Worm (Caenorhabditis elegans) whole organism, L4 larva: ENCODE data around the gene lec-7.

ENCODE experiments used
- D1046.2 ChIP-seq: fragments of 200-800 bp; sonication (Bioruptor generic); IDR thresholded peaks from 2 replicates; pipeline ENCODE4 v1.3.6; 2022; ENCODE audit warnings: missing genetic modification characterization, missing compliant biosample characterization
- F44E2.7 ChIP-seq: fragments of 200-800 bp; sonication (Bioruptor generic); IDR thresholded peaks from 2 replicates; pipeline ENCODE4 v2.1.2; 2022; ENCODE audit warnings: missing genetic modification characterization, missing compliant biosample characterization
- F49E8.2 ChIP-seq: sonication (generic microtip); optimal IDR thresholded peaks from 2 replicates; lab custom pipeline; 2016; ENCODE audit warnings: missing compliant biosample characterization, mild to moderate bottlenecking, missing genetic modification characterization, borderline replicate concordance
- R02D3.7 ChIP-seq: fragments of 150-350 bp; sonication (generic microtip); optimal IDR thresholded peaks from 3 replicates; lab custom pipeline; 2014; ENCODE audit warnings: missing biosample characterization, missing genetic modification characterization
- T26A8.4 ChIP-seq: fragments of 200-800 bp; sonication (Bioruptor generic); IDR thresholded peaks from 2 replicates; pipeline ENCODE4 v1.3.6; 2022; ENCODE audit warnings: missing genetic modification characterization, missing compliant biosample characterization
- Y75B8A.6 ChIP-seq: fragments of 200-800 bp; sonication (Bioruptor generic); IDR thresholded peaks from 2 replicates; pipeline ENCODE4 v1.3.6; 2022; ENCODE audit warnings: missing genetic modification reagents, missing genetic modification characterization, missing compliant biosample characterization
- aha-1 ChIP-seq: fragments of 150-350 bp; peaks from one replicate; lab custom pipeline; 2014; ENCODE audit warnings: missing biosample characterization, missing genetic modification characterization
- aly-2 ChIP-seq: sonication (generic microtip); optimal IDR thresholded peaks from 2 replicates; lab custom pipeline; 2018; ENCODE audit warnings: missing biosample characterization, missing genetic modification characterization
- ama-1 ChIP-seq: fragments of 150-350 bp; optimal IDR thresholded peaks from 2 replicates; lab custom pipeline; 2014; ENCODE audit warnings: inconsistent platforms, mixed read lengths
- arid-1 ChIP-seq: fragments of 200-800 bp; sonication (Bioruptor generic); conservative IDR thresholded peaks from 2 replicates; pipeline ENCODE4 v1.3.6; 2022; ENCODE audit warnings: missing genetic modification reagents, missing genetic modification characterization, missing compliant biosample characterization
- ceh-44 ChIP-seq: fragments of 200-800 bp; sonication (Bioruptor generic); IDR thresholded peaks from 2 replicates; pipeline ENCODE4 v1.3.6; 2022; ENCODE audit warnings: missing genetic modification reagents, missing genetic modification characterization, missing compliant biosample characterization
- ces-1 ChIP-seq: fragments of 150-350 bp; sonication (generic microtip); optimal IDR thresholded peaks from 4 replicates; lab custom pipeline; 2014; ENCODE audit warnings: missing biosample characterization, missing genetic modification reagents, missing genetic modification characterization
- daf-12 ChIP-seq: fragments of 150-350 bp; optimal IDR thresholded peaks from 2 replicates; lab custom pipeline; 2014; ENCODE audit warnings: missing biosample characterization, missing genetic modification reagents, missing genetic modification characterization
- daf-16 ChIP-seq, 3 experiments: sonication (generic microtip); optimal IDR thresholded peaks; 2 replicates each; lab custom pipeline; 2016 to 2017; ENCODE audit warnings: missing genetic modification characterization in 3 of 3, missing genetic modification reagents in 3 of 3, mild to moderate bottlenecking in 2 of 3, missing compliant biosample characterization in 2 of 3, missing biosample characterization in 1 of 3, moderate library complexity in 1 of 3
- dmd-6 ChIP-seq: fragments of 200-800 bp; sonication (Bioruptor generic); IDR thresholded peaks from 2 replicates; pipeline ENCODE4 v1.3.6; 2022; ENCODE audit warnings: missing genetic modification reagents, missing genetic modification characterization, missing compliant biosample characterization
- dpl-1 ChIP-seq: fragments of 150-350 bp; optimal IDR thresholded peaks from 2 replicates; lab custom pipeline; 2014; ENCODE audit warnings: missing biosample characterization, missing genetic modification reagents, missing genetic modification characterization
- dve-1 ChIP-seq: sonication (generic microtip); optimal IDR thresholded peaks from 2 replicates; lab custom pipeline; 2017; ENCODE audit warnings: antibody characterized with exemption, mild to moderate bottlenecking, missing genetic modification characterization, missing compliant biosample characterization; ENCODE audit not compliant: insufficient read depth
- hlh-11 ChIP-seq: fragments of 200-800 bp; sonication (Bioruptor generic); optimal IDR thresholded peaks from 2 replicates; lab custom pipeline; 2018; ENCODE audit warnings: mild to moderate bottlenecking, missing genetic modification characterization, missing compliant biosample characterization
- hlh-30 ChIP-seq: sonication (generic microtip); optimal IDR thresholded peaks from 2 replicates; lab custom pipeline; 2017; ENCODE audit warnings: antibody characterized with exemption, mild to moderate bottlenecking, missing genetic modification characterization, missing compliant biosample characterization; ENCODE audit not compliant: insufficient read depth
- mxl-2 ChIP-seq: fragments of 200-800 bp; sonication (Bioruptor generic); conservative IDR thresholded peaks from 2 replicates; pipeline ENCODE4 v1.3.6; 2022; ENCODE audit warnings: missing genetic modification reagents, missing genetic modification characterization, missing compliant biosample characterization
- nhr-111 ChIP-seq: fragments of 200-800 bp; sonication (Bioruptor generic); optimal IDR thresholded peaks from 2 replicates; lab custom pipeline; 2018; ENCODE audit warnings: mild to moderate bottlenecking, missing genetic modification characterization, missing compliant biosample characterization
- nhr-28 ChIP-seq: fragments of 150-350 bp; optimal IDR thresholded peaks from 2 replicates; lab custom pipeline; 2014; ENCODE audit warnings: missing biosample characterization, missing genetic modification characterization
- nhr-42 ChIP-seq: fragments of 200-800 bp; sonication (Bioruptor generic); IDR thresholded peaks from 2 replicates; pipeline ENCODE4 v1.3.6; 2022; ENCODE audit warnings: missing genetic modification characterization, missing compliant biosample characterization
- nhr-48 ChIP-seq: sonication (generic microtip); optimal IDR thresholded peaks from 2 replicates; lab custom pipeline; 2016; ENCODE audit warnings: mild to moderate bottlenecking, missing genetic modification characterization, missing compliant biosample characterization
- nhr-6 ChIP-seq: fragments of 150-350 bp; optimal IDR thresholded peaks from 2 replicates; lab custom pipeline; 2014; ENCODE audit warnings: missing biosample characterization, missing genetic modification characterization
- nhr-77 ChIP-seq: fragments of 150-350 bp; optimal IDR thresholded peaks from 2 replicates; lab custom pipeline; 2014; ENCODE audit warnings: missing biosample characterization, missing genetic modification characterization
- php-3 ChIP-seq: fragments of 200-800 bp; sonication (Bioruptor generic); IDR thresholded peaks from 2 replicates; pipeline ENCODE4 v1.3.6; 2022; ENCODE audit warnings: missing genetic modification reagents, missing genetic modification characterization, missing compliant biosample characterization
- pqm-1 ChIP-seq: sonication (generic microtip); optimal IDR thresholded peaks from 2 replicates; lab custom pipeline; 2017; ENCODE audit warnings: missing biosample characterization, missing genetic modification characterization
- snpc-4 ChIP-seq: fragments of 150-350 bp; optimal IDR thresholded peaks from 2 replicates; lab custom pipeline; 2014; ENCODE audit warnings: missing biosample characterization, missing genetic modification characterization
- tag-97 ChIP-seq: fragments of 200-800 bp; sonication (Bioruptor generic); IDR thresholded peaks from 2 replicates; pipeline ENCODE4 v1.3.6; 2022; ENCODE audit warnings: missing genetic modification characterization, missing compliant biosample characterization
- tra-1 ChIP-seq: fragments of 200-800 bp; sonication (Bioruptor generic); IDR thresholded peaks from 2 replicates; pipeline ENCODE4 v1.3.6; 2022; ENCODE audit warnings: missing genetic modification reagents, missing genetic modification characterization, missing compliant biosample characterization
- zip-11 ChIP-seq: fragments of 200-800 bp; sonication (Bioruptor generic); IDR thresholded peaks from 2 replicates; pipeline ENCODE4 v1.3.6; 2022; ENCODE audit warnings: missing genetic modification characterization, missing compliant biosample characterization

Gene lec-7

ce11 chrX:9856618-9857017 is 4.8 kb downstream of the lec-7 start, which contains the start of gene R07B1.11:
Gene R07B1.11, plus strand, starts transcription at chrX:9856918.
- TF ChIP-seq daf-12 (tag; lab: Kevin White, UChicago) (no peak), nhr-48 (tag; lab: Kevin White, UChicago) (no peak), nhr-6 (tag; lab: Kevin White, UChicago) (no peak), tra-1 (no peak), snpc-4 (tag; lab: Kevin White, UChicago) (no peak), ces-1 (GFP tag; lab: Kevin White, UChicago) (no peak), zip-11 (GFP tag; lab: Robert Waterston, UW) (no peak), F49E8.2 (no peak), aly-2 (tag; lab: Kevin White, UChicago) (no peak), nhr-111 (GFP tag; lab: Kevin White, UChicago) (no peak), nhr-42 (GFP tag; lab: Robert Waterston, UW) (no peak), T26A8.4 (GFP tag; lab: Robert Waterston, UW) (no peak), daf-16 (GFP tag; optimal IDR thresholded peaks at IDR 0.05; lab: Kevin White, UChicago) (no peak), daf-16 (tag; optimal IDR thresholded peaks at IDR 0.05; lab: Kevin White, UChicago) (no peak), ama-1 (no peak), hlh-11 (tag; lab: Kevin White, UChicago) (no peak)

- TF ChIP-seq nhr-6 (tag; lab: Kevin White, UChicago) (peak; percentile 8), tra-1 (peak; percentile 74; the same call in 1 of the 2 replicates), nhr-77 (tag; lab: Kevin White, UChicago) (peak; percentile 17), dve-1 (tag; lab: Kevin White, UChicago) (peak; percentile 83), daf-16 (GFP tag; optimal IDR thresholded peaks at IDR 0.05; lab: Kevin White, UChicago) (no peak), daf-16 (tag; optimal IDR thresholded peaks at IDR 0.05; lab: Kevin White, UChicago) (peak; percentile 74), nhr-28 (tag; lab: Kevin White, UChicago) (peak; percentile 92), pqm-1 (tag; lab: Kevin White, UChicago) (peak; percentile 91), Y75B8A.6 (GFP tag; lab: Robert Waterston, UW) (no peak), hlh-30 (tag; lab: Kevin White, UChicago) (peak; percentile 2), php-3 (peak; percentile 71), dpl-1 (GFP tag; lab: Kevin White, UChicago) (no peak), hlh-11 (tag; lab: Kevin White, UChicago) (peak; percentile 67), dmd-6 (GFP tag; lab: Robert Waterston, UW) (peak; percentile 76), aha-1 (tag; lab: Kevin White, UChicago) (no peak), arid-1 (GFP tag; lab: Robert Waterston, UW) (no peak), R02D3.7 (tag; lab: Kevin White, UChicago) (no peak)
- TF ChIP-seq, all 104 proteins: peak for 11
These were observed 6.2 kb downstream of the lec-7 start, which contains the start of gene scav-5 for ce11 chrX:9858069-9858468. Gene scav-5, plus strand, starts transcription at chrX:9858365.

ce11 chrX:9862916-9863624 is 11.2 kb downstream of the lec-7 start, which contains the start of the genes gst-36 and R07B1.5:
Gene gst-36, minus strand, starts transcription at chrX:9862960.
Gene R07B1.5, plus strand, starts transcription at chrX:9863580.
- TF ChIP-seq ceh-44 (GFP tag; lab: Robert Waterston, UW) (no peak), dmd-6 (GFP tag; lab: Robert Waterston, UW) (peak; percentile 15; the same call in 1 of the 2 replicates), hlh-11 (tag; lab: Kevin White, UChicago) (peak; percentile 45), mxl-2 (GFP tag; lab: Robert Waterston, UW) (0 out of 2 replicates have a peak, but pooled peaks have one; percentile 5), daf-16 (GFP tag; optimal IDR thresholded peaks at IDR 0.05; lab: Kevin White, UChicago) (no peak), daf-16 (tag; optimal IDR thresholded peaks at IDR 0.05; lab: Kevin White, UChicago) (peak; percentile 80), php-3 (peak; percentile 29; the same call in 1 of the 2 replicates), dve-1 (tag; lab: Kevin White, UChicago) (peak; percentile 33), D1046.2 (GFP tag; lab: Robert Waterston, UW) (no peak), nhr-28 (tag; lab: Kevin White, UChicago) (peak; percentile 52), tag-97 (GFP tag; lab: Robert Waterston, UW) (no peak), pqm-1 (tag; lab: Kevin White, UChicago) (peak; percentile 7), F44E2.7 (no peak), hlh-30 (tag; lab: Kevin White, UChicago) (peak; percentile 3)
